Fruit fly (Drosophila melanogaster) whole organism, wandering third instar larva: Measurements from ENCODE around the gene NANS.

Source experiments
- Hr78 ChIP-seq: fragments of >200 bp; optimal IDR thresholded peaks from 2 replicates; lab custom pipeline; 2017; ENCODE audit warnings: missing biosample characterization, missing genetic modification characterization
- Myc ChIP-seq: fragments of >200 bp; optimal IDR thresholded peaks from 2 replicates; lab custom pipeline; 2017
- rgr ChIP-seq: fragments of 200-800 bp; sonication (Bioruptor generic); optimal IDR thresholded peaks from 3 replicates; lab custom pipeline; 2016; ENCODE audit warnings: missing biosample characterization, mild to moderate bottlenecking, missing genetic modification characterization
- woc ChIP-seq: sonication (Bioruptor generic); optimal IDR thresholded peaks from 2 replicates; lab custom pipeline; 2016; ENCODE audit warnings: missing biosample characterization, mild to moderate bottlenecking, missing genetic modification characterization

- TF ChIP-seq Hr78 (GFP tag; lab: Kevin White, UChicago): no peak
- peak; percentile 23 for TF ChIP-seq Myc (lab: Kevin White, UChicago)
- TF ChIP-seq rgr: no peak
- no peak for TF ChIP-seq woc (GFP tag; lab: Kevin White, UChicago)
These were observed 33.6 kb downstream of the NANS start, which contains the start of the genes CG5961 and Polr3C for dm6 chr3R:12459879-12460522.
